Fruit fly (Drosophila melanogaster) whole organism, embryonic: ENCODE results near the gene Jupiter.

ENCODE experiments used
- Asciz ChIP-seq: fragments of 200-800 bp; sonication (Bioruptor generic); optimal IDR thresholded peaks from 2 replicates; lab custom pipeline; 2017; ENCODE audit warnings: missing biosample characterization, mild to moderate bottlenecking, missing genetic modification characterization, missing genetic modification reagents
- Bgb ChIP-seq: fragments of 200-800 bp; sonication (Bioruptor generic); IDR thresholded peaks from 2 replicates; pipeline ENCODE4 v1.3.6; 2022; ENCODE audit warnings: missing biosample characterization, missing genetic modification characterization; ENCODE audit not compliant: partially characterized antibody
- BtbVII ChIP-seq: fragments of 200-800 bp; sonication (Bioruptor generic); optimal IDR thresholded peaks from 3 replicates; lab custom pipeline; 2017; ENCODE audit warnings: missing biosample characterization, mild to moderate bottlenecking, missing genetic modification characterization
- CG10321 ChIP-seq: fragments of 200-800 bp; sonication (Bioruptor generic); IDR thresholded peaks from 2 replicates; pipeline ENCODE4 v1.3.6; 2022; ENCODE audit warnings: missing biosample characterization, missing genetic modification characterization
- CG10543 ChIP-seq: fragments of 200-800 bp; sonication (Bioruptor generic); optimal IDR thresholded peaks from 3 replicates; lab custom pipeline; 2017; ENCODE audit warnings: missing biosample characterization, mild to moderate bottlenecking, missing genetic modification characterization, moderate library complexity
- CG10959 ChIP-seq: fragments of 200-800 bp; sonication (Bioruptor generic); IDR thresholded peaks from 2 replicates; pipeline ENCODE4 v1.3.6; 2022; ENCODE audit warnings: missing biosample characterization, missing genetic modification characterization
- CG11085 ChIP-seq: fragments of 200-800 bp; sonication (Bioruptor generic); IDR thresholded peaks from 2 replicates; pipeline ENCODE4 v1.3.6; 2022; ENCODE audit warnings: missing biosample characterization, missing genetic modification characterization
- CG11398 ChIP-seq: fragments of 200-800 bp; sonication (Bioruptor generic); optimal IDR thresholded peaks from 2 replicates; lab custom pipeline; 2016; ENCODE audit warnings: missing biosample characterization, missing genetic modification characterization
- CG12659 ChIP-seq: fragments of 200-800 bp; sonication (Bioruptor generic); optimal IDR thresholded peaks from 3 replicates; lab custom pipeline; 2017; ENCODE audit warnings: mild to moderate bottlenecking, missing biosample characterization, missing genetic modification reagents, missing genetic modification characterization
- CG14710 ChIP-seq: fragments of 200-800 bp; sonication (Bioruptor generic); optimal IDR thresholded peaks from 3 replicates; lab custom pipeline; 2019; ENCODE audit warnings: missing biosample characterization, mild to moderate bottlenecking, missing genetic modification characterization, moderate library complexity
- CG16813 ChIP-seq: fragments of 200-800 bp; sonication (Bioruptor generic); IDR thresholded peaks from 3 replicates; pipeline ENCODE4 v1.3.6; 2022; ENCODE audit warnings: missing biosample characterization, missing genetic modification characterization; ENCODE audit not compliant: partially characterized antibody
- CG17328 ChIP-seq: fragments of 200-800 bp; sonication (Bioruptor generic); IDR thresholded peaks from 2 replicates; pipeline ENCODE4 v1.3.6; 2022; ENCODE audit warnings: missing biosample characterization, missing genetic modification characterization
- CG17385 ChIP-seq: fragments of 200-800 bp; sonication (Bioruptor generic); optimal IDR thresholded peaks from 3 replicates; lab custom pipeline; 2018; ENCODE audit warnings: missing biosample characterization, mild to moderate bottlenecking, missing genetic modification characterization
- CG17612 ChIP-seq: fragments of 200-800 bp; sonication (Bioruptor generic); IDR thresholded peaks from 2 replicates; pipeline ENCODE4 v1.3.6; 2022; ENCODE audit warnings: missing biosample characterization, missing genetic modification characterization
- CG32532 ChIP-seq: fragments of 200-800 bp; sonication (Bioruptor generic); IDR thresholded peaks from 2 replicates; pipeline ENCODE4 v1.3.6; 2022; ENCODE audit warnings: missing biosample characterization, missing genetic modification characterization
- CG4854 ChIP-seq: fragments of 200-800 bp; sonication (Bioruptor generic); optimal IDR thresholded peaks from 2 replicates; lab custom pipeline; 2016; ENCODE audit warnings: missing biosample characterization, missing genetic modification characterization, inconsistent platforms
- CG6175 ChIP-seq: fragments of 200-800 bp; sonication (Bioruptor generic); IDR thresholded peaks from 3 replicates; pipeline ENCODE4 v1.3.6; 2022; ENCODE audit warnings: missing biosample characterization, missing genetic modification characterization
- CG7928 ChIP-seq: fragments of 200-800 bp; sonication (Bioruptor generic); optimal IDR thresholded peaks from 2 replicates; lab custom pipeline; 2017; ENCODE audit warnings: missing biosample characterization, mild to moderate bottlenecking, missing genetic modification characterization
- CG8290 ChIP-seq, 3 experiments: fragments of 200-800 bp; sonication (Bioruptor generic); optimal IDR thresholded peaks; 2 replicates each; lab custom pipeline; 2016 to 2019; ENCODE audit warnings: missing biosample characterization in 3 of 3, missing genetic modification characterization in 3 of 3, mild to moderate bottlenecking in 2 of 3, moderate library complexity in 1 of 3
- CG8765 ChIP-seq: fragments of 200-800 bp; sonication (Bioruptor generic); IDR thresholded peaks from 2 replicates; pipeline ENCODE4 v1.3.6; 2022; ENCODE audit warnings: missing biosample characterization, missing genetic modification characterization
- CG9817 ChIP-seq: fragments of 200-800 bp; sonication (Bioruptor generic); optimal IDR thresholded peaks from 2 replicates; lab custom pipeline; 2018; ENCODE audit warnings: missing biosample characterization, mild to moderate bottlenecking, missing genetic modification characterization, moderate library complexity
- CrebB ChIP-seq: fragments of 200-800 bp; sonication (Bioruptor generic); optimal IDR thresholded peaks from 3 replicates; lab custom pipeline; 2018; ENCODE audit warnings: missing biosample characterization, mild to moderate bottlenecking, missing genetic modification characterization
- D ChIP-seq, 2 experiments: fragments of 200-800 bp in 1 of 2; fragments of >200 bp in 1 of 2; sonication (Bioruptor generic) in 1 of 2; optimal IDR thresholded peaks; 2 replicates in 1 of 2; 3 replicates in 1 of 2; lab custom pipeline; 2017; ENCODE audit warnings: mild to moderate bottlenecking in 1 of 2, missing biosample characterization in 1 of 2, missing genetic modification characterization in 1 of 2, missing genetic modification reagents in 1 of 2
- D19A ChIP-seq: fragments of 200-800 bp; optimal IDR thresholded peaks from 3 replicates; lab custom pipeline; 2019; ENCODE audit warnings: missing biosample characterization, mild to moderate bottlenecking, missing genetic modification characterization, moderate library complexity
- Dfd ChIP-seq, 2 experiments: fragments of >200 bp; optimal IDR thresholded peaks; 2 replicates each; lab custom pipeline; 2017; ENCODE audit warnings: missing biosample characterization in 2 of 2, missing genetic modification characterization in 2 of 2
- Elba2 ChIP-seq: fragments of 200-800 bp; sonication (Bioruptor generic); optimal IDR thresholded peaks from 3 replicates; lab custom pipeline; 2016; ENCODE audit warnings: missing biosample characterization, missing genetic modification characterization
- Ets65A ChIP-seq: fragments of 200-800 bp; sonication (Bioruptor generic); peaks from one replicate; lab custom pipeline; 2016; ENCODE audit warnings: missing biosample characterization, missing genetic modification characterization
- HLHmδ ChIP-seq: fragments of 200-800 bp; sonication (Bioruptor generic); optimal IDR thresholded peaks from 2 replicates; lab custom pipeline; 2018; ENCODE audit warnings: missing biosample characterization, mild to moderate bottlenecking, missing genetic modification characterization, moderate library complexity
- HmgD ChIP-seq: fragments of 200-800 bp; sonication (Bioruptor generic); optimal IDR thresholded peaks from 3 replicates; lab custom pipeline; 2016; ENCODE audit warnings: missing biosample characterization, missing genetic modification characterization
- Lhr ChIP-seq: fragments of 200-800 bp; sonication (Bioruptor generic); optimal IDR thresholded peaks from 3 replicates; lab custom pipeline; 2017; ENCODE audit warnings: mild to moderate bottlenecking, missing biosample characterization, missing genetic modification reagents, missing genetic modification characterization
- MTF-1 ChIP-seq: fragments of 200-800 bp; sonication (Bioruptor generic); optimal IDR thresholded peaks from 2 replicates; lab custom pipeline; 2018; ENCODE audit warnings: missing biosample characterization, mild to moderate bottlenecking, missing genetic modification characterization, borderline replicate concordance
- Six4 ChIP-seq: fragments of 200-800 bp; sonication (Bioruptor generic); optimal IDR thresholded peaks from 2 replicates; lab custom pipeline; 2016; ENCODE audit warnings: missing biosample characterization, missing genetic modification characterization
- Ssrp ChIP-seq: fragments of 200-800 bp; sonication (Bioruptor generic); optimal IDR thresholded peaks from 2 replicates; lab custom pipeline; 2018; ENCODE audit warnings: missing biosample characterization, mild to moderate bottlenecking, missing genetic modification characterization, moderate library complexity
- Usf ChIP-seq: fragments of 200-800 bp; sonication (Bioruptor generic); optimal IDR thresholded peaks from 2 replicates; lab custom pipeline; 2017; ENCODE audit warnings: missing genotype, missing biosample characterization, missing genetic modification characterization
- ap ChIP-seq: fragments of 200-800 bp; sonication (Bioruptor generic); IDR thresholded peaks from 2 replicates; pipeline ENCODE4 v1.3.6; 2022; ENCODE audit warnings: missing biosample characterization, missing genetic modification characterization
- corto ChIP-seq: fragments of 200-800 bp; sonication (Bioruptor generic); optimal IDR thresholded peaks from 2 replicates; lab custom pipeline; 2016; ENCODE audit warnings: missing biosample characterization, mild to moderate bottlenecking, missing genetic modification characterization, moderate library complexity
- exex ChIP-seq: fragments of 200-800 bp; sonication (Bioruptor generic); optimal IDR thresholded peaks from 4 replicates; lab custom pipeline; 2018; ENCODE audit warnings: missing biosample characterization, mild to moderate bottlenecking, missing genetic modification characterization, moderate library complexity
- ind ChIP-seq: fragments of 200-800 bp; sonication (Bioruptor generic); optimal IDR thresholded peaks from 3 replicates; lab custom pipeline; 2016; ENCODE audit warnings: missing biosample characterization, missing genetic modification characterization
- ken ChIP-seq: fragments of 200-800 bp; sonication (Bioruptor generic); IDR thresholded peaks from 3 replicates; pipeline ENCODE4 v1.3.6; 2022; ENCODE audit warnings: missing biosample characterization, missing genetic modification characterization
- lov ChIP-seq, 2 experiments: fragments of 200-800 bp in 1 of 2; fragments of >200 bp in 1 of 2; sonication (Bioruptor generic) in 1 of 2; IDR thresholded peaks in 1 of 2; optimal IDR thresholded peaks in 1 of 2; 2 replicates in 1 of 2; 3 replicates in 1 of 2; pipeline versions ENCODE4 v1.3.6 to Lab custom; 2017 to 2022; ENCODE audit warnings: missing biosample characterization in 1 of 2, missing genetic modification characterization in 1 of 2
- oc ChIP-seq: fragments of 200-800 bp; sonication (Bioruptor generic); optimal IDR thresholded peaks from 2 replicates; lab custom pipeline; 2018; ENCODE audit warnings: missing biosample characterization, mild to moderate bottlenecking, missing genetic modification characterization, moderate library complexity
- peb ChIP-seq: fragments of 200-800 bp; sonication (Bioruptor generic); IDR thresholded peaks from 2 replicates; pipeline ENCODE4 v1.3.6; 2022; ENCODE audit warnings: missing biosample characterization, missing genetic modification characterization
- row ChIP-seq: fragments of 200-800 bp; sonication (Bioruptor generic); IDR thresholded peaks from 3 replicates; pipeline ENCODE4 v1.3.6; 2022; ENCODE audit warnings: missing biosample characterization, missing genetic modification characterization
- sug ChIP-seq: fragments of 200-800 bp; optimal IDR thresholded peaks from 2 replicates; lab custom pipeline; 2019; ENCODE audit warnings: missing biosample characterization, mild to moderate bottlenecking, missing genetic modification characterization, moderate library complexity
- tap ChIP-seq: fragments of 200-800 bp; optimal IDR thresholded peaks from 3 replicates; lab custom pipeline; 2019; ENCODE audit warnings: missing biosample characterization, mild to moderate bottlenecking, missing genetic modification characterization, moderate library complexity
- tna ChIP-seq: fragments of 200-800 bp; sonication (Bioruptor generic); IDR thresholded peaks from 2 replicates; pipeline ENCODE4 v1.3.6; 2022; ENCODE audit warnings: missing biosample characterization, missing genetic modification characterization; ENCODE audit not compliant: partially characterized antibody
- ttk ChIP-seq: fragments of 200-800 bp; sonication (Bioruptor generic); IDR thresholded peaks from 2 replicates; pipeline ENCODE4 v2.1.2; 2022; ENCODE audit warnings: missing biosample characterization, missing genetic modification characterization
- unpg ChIP-seq: fragments of 200-800 bp; sonication (Bioruptor generic); optimal IDR thresholded peaks from 3 replicates; lab custom pipeline; 2018; ENCODE audit warnings: missing biosample characterization, mild to moderate bottlenecking, missing genetic modification characterization, moderate library complexity

Gene Jupiter

DNA sequence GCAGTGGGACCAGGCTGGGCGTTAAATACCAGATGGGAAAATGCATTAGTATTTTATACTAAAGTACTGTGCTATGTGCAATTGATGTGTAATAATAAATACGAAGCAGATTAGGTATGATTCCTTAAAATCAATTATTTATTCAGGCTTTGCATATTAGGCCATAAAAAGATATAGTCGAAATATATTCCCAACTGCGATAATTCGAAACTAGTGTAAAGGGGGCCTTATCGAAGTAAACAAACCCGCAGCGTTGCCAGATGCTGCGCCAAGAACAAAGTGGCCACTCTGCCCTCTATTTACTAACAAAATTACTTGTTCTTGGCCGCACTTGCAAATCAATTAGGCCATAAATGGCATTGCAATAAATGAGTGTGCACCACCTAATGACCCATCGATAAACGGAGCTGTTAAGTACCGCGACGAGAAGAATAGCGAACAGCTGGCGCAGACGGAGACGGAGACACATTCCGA is 62.2 kb downstream of the Jupiter start, which contains the start of gene CG10898 (continued):
- TF ChIP-seq Ssrp (tag; lab: Kevin White, UChicago) (peak; percentile 78), peb (GFP tag; lab: Robert Waterston, UW) (peak; percentile 69), MTF-1 (GFP tag; lab: Kevin White, UChicago) (peak; percentile 18), tna (GFP tag; lab: Robert Waterston, UW) (no peak), CG8290 (GFP tag; optimal IDR thresholded peaks at IDR 0.05; lab: Kevin White, UChicago) (peak; percentile 89), CG8290 (tag; optimal IDR thresholded peaks at IDR 0.05; lab: Kevin White, UChicago) (peak in 1 of 2 experiments; percentile 89), Dfd (GFP tag; optimal IDR thresholded peaks at IDR 0.05; lab: Kevin White, UChicago) (no peak), CG8765 (peak; percentile 77), HLHmδ (GFP tag; lab: Kevin White, UChicago) (no peak), CG11085 (GFP tag; lab: Robert Waterston, UW) (peak; percentile 81), CG7928 (GFP tag; lab: Kevin White, UChicago) (peak; percentile 32), ttk (GFP tag; lab: Robert Waterston, UW) (peak; percentile 82), HmgD (peak; percentile 67), unpg (GFP tag; lab: Kevin White, UChicago) (peak; percentile 89), Ets65A (GFP tag; lab: Kevin White, UChicago) (peak; percentile 98), Elba2 (peak; percentile 69), ken (peak; percentile 91), ind (GFP tag; lab: Kevin White, UChicago) (peak; percentile 89), CG9817 (tag; lab: Kevin White, UChicago) (peak; percentile 90), BtbVII (GFP tag; lab: Kevin White, UChicago) (no peak), CG11398 (GFP tag; lab: Kevin White, UChicago) (peak; percentile 83), CG17328 (GFP tag; lab: Robert Waterston, UW) (peak; percentile 75), D (optimal IDR thresholded peaks at IDR 0.05; lab: Kevin White, UChicago) (no peak), D (GFP tag; optimal IDR thresholded peaks at IDR 0.05; lab: Kevin White, UChicago) (peak; percentile 55), row (GFP tag; lab: Robert Waterston, UW) (peak; percentile 94), D19A (tag; lab: Kevin White, UChicago) (peak; percentile 44), CG17612 (GFP tag; lab: Robert Waterston, UW) (peak; percentile 74), tap (peak; percentile 20), CG10543 (GFP tag; lab: Kevin White, UChicago) (peak; percentile 52), CG12659 (GFP tag; lab: Kevin White, UChicago) (peak; percentile 91), CrebB (peak; percentile 71), corto (GFP tag; lab: Kevin White, UChicago) (no peak), sug (peak; percentile 74), CG14710 (tag; lab: Kevin White, UChicago) (peak; percentile 89), oc (tag; lab: Kevin White, UChicago) (peak; percentile 50), CG4854 (GFP tag; lab: Kevin White, UChicago) (peak; percentile 57), CG32532 (GFP tag; lab: Robert Waterston, UW) (peak; percentile 90), lov (optimal IDR thresholded peaks at IDR 0.05; lab: Kevin White, UChicago) (no peak), lov (GFP tag; IDR thresholded peaks at IDR 0.05; lab: Robert Waterston, UW) (peak; percentile 83; the same call in 2 of the 3 replicates), CG10959 (GFP tag; lab: Robert Waterston, UW) (peak; percentile 52; the same call in 1 of the 2 replicates), CG16813 (GFP tag; lab: Robert Waterston, UW) (no peak), ap (peak; percentile 80), exex (peak; percentile 47), Six4 (peak; percentile 77), CG17385 (GFP tag; lab: Kevin White, UChicago) (peak; percentile 65), Asciz (GFP tag; lab: Kevin White, UChicago) (peak; percentile 59), CG6175 (GFP tag; lab: Robert Waterston, UW) (peak; percentile 70; the same call in 2 of the 3 replicates), Lhr (GFP tag; lab: Kevin White, UChicago) (peak; percentile 91), Bgb (GFP tag; lab: Robert Waterston, UW) (no peak), Usf (GFP tag; lab: Kevin White, UChicago) (peak; percentile 12), CG10321 (peak; percentile 51)
